Fruit fly (Drosophila melanogaster) S2 (cell line): ENCODE data around the gene tbc.

ENCODE experiments used
- CG8478 ChIP-seq: fragments of >200 bp; optimal IDR thresholded peaks from 2 replicates; lab custom pipeline; 2018
- CTCF ChIP-seq, 2 experiments: fragments of >200 bp; optimal IDR thresholded peaks; 2 replicates each; lab custom pipeline; 2018

dm6 chrX:20485880-20486279, 36.7 kb downstream of the tbc start, which contains the start of gene CG15461:
- TF ChIP-seq CTCF (optimal IDR thresholded peaks at IDR 0.05; lab: Kevin White, UChicago) (no peak), CG8478 (no peak)
